Fruit fly (Drosophila melanogaster): Measurements from ENCODE around the gene CG3386.

The CG3386 gene

DNA sequence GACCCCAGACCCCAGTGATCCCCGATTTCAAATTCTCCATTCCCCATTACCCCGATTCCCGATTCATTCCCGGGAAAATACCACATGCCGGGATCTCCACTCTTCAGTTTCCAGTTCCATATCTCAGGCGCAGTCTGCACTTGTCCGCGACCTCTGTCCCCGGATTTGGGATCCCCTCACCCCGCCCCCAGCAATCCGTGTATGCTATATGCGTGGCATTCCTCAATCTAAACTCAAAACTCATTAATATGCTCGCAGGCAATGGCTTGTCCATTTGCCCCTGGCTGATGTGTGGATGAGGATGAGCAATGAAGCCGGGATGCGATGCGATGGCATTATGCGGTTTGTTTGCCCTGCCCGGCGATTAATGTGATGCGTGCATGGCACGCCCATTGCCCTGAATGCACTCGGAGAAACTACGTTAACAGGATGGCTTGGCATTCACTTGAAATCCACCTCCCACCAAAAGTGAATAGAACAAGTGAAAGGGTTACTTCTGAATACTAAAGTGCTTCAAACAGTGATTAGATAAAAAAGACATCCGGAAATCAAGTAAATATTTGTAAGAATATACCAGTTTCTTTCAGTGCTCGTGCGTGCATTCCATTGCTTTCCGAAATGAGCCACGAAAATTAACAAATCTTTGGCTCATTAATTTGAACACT, 43.4 kb upstream of the CG3386 start (continued):
- TF ChIP-seq CG14710 (tag; optimal IDR thresholded peaks at IDR 0.05) = peak; percentile 93
- no peak for TF ChIP-seq CG2129 (GFP tag; IDR thresholded peaks at IDR 0.05; ENCODE audit: partially characterized antibody)
- peak; percentile 93 for TF ChIP-seq CG16815 (GFP tag; optimal IDR thresholded peaks at IDR 0.05)
- TF ChIP-seq CTCF (GFP tag; optimal IDR thresholded peaks at IDR 0.05) = peak; percentile 3
- peak; percentile 89 for TF ChIP-seq sim (GFP tag; IDR thresholded peaks at IDR 0.05)
- TF ChIP-seq CG3163 (GFP tag; optimal IDR thresholded peaks at IDR 0.05) = peak; percentile 52
- no peak for TF ChIP-seq B-H2 (GFP tag; optimal IDR thresholded peaks at IDR 0.05)
- no peak for TF ChIP-seq Dbx (GFP tag; IDR thresholded peaks at IDR 0.05)
- TF ChIP-seq H15 (GFP tag; IDR thresholded peaks at IDR 0.05) = peak; percentile 71
- TF ChIP-seq gt (GFP tag; IDR thresholded peaks at IDR 0.05) = peak; percentile 65; the same call in 1 of the 2 replicates
- peak; percentile 45 for TF ChIP-seq sd (tag; optimal IDR thresholded peaks at IDR 0.05)
- no peak for TF ChIP-seq pho (GFP tag; optimal IDR thresholded peaks at IDR 0.05)
- peak; percentile 10; the same call in 1 of the 2 replicates for TF ChIP-seq sob (GFP tag; IDR thresholded peaks at IDR 0.05)
- peak; percentile 87 for TF ChIP-seq CG4820 (GFP tag; optimal IDR thresholded peaks at IDR 0.05)
- TF ChIP-seq Doc3 (GFP tag; IDR thresholded peaks at IDR 0.05; ENCODE audit: partially characterized antibody) = no peak
- no peak for TF ChIP-seq lab (GFP tag; optimal IDR thresholded peaks at IDR 0.05)
- no peak for TF ChIP-seq CG13624 (GFP tag; optimal IDR thresholded peaks at IDR 0.05)
- TF ChIP-seq Dad (GFP tag; optimal IDR thresholded peaks at IDR 0.05) = peak; percentile 68
- TF ChIP-seq trem (tag; optimal IDR thresholded peaks at IDR 0.05) = peak; percentile 91
- no peak for TF ChIP-seq sr (GFP tag; IDR thresholded peaks at IDR 0.05)
- TF ChIP-seq Sox100B (GFP tag; optimal IDR thresholded peaks at IDR 0.05) = peak; percentile 33
- no peak for TF ChIP-seq sug (tag; optimal IDR thresholded peaks at IDR 0.05)
- no peak for TF ChIP-seq lov (optimal IDR thresholded peaks at IDR 0.05)
- TF ChIP-seq lov (GFP tag; IDR thresholded peaks at IDR 0.05) = peak; percentile 95
- no peak for TF ChIP-seq Trl (optimal IDR thresholded peaks at IDR 0.05)
- TF ChIP-seq Trl (GFP tag; optimal IDR thresholded peaks at IDR 0.05) = peak; percentile 83
- TF ChIP-seq tup (GFP tag; optimal IDR thresholded peaks at IDR 0.05) = peak; percentile 55
- no peak for TF ChIP-seq CG16779 (GFP tag; IDR thresholded peaks at IDR 0.05)
- TF ChIP-seq CG3407 (GFP tag; optimal IDR thresholded peaks at IDR 0.05) = peak; percentile 72
- TF ChIP-seq nom (GFP tag; optimal IDR thresholded peaks at IDR 0.05) = no peak
- no peak for TF ChIP-seq CG18011 (GFP tag; optimal IDR thresholded peaks at IDR 0.05)
- TF ChIP-seq tap (tag; optimal IDR thresholded peaks at IDR 0.05) = peak; percentile 32
- no peak for TF ChIP-seq CG13296 (GFP tag; optimal IDR thresholded peaks at IDR 0.05)
- peak; percentile 88 for TF ChIP-seq tin (GFP tag; optimal IDR thresholded peaks at IDR 0.05)
- TF ChIP-seq BEAF-32 (GFP tag; optimal IDR thresholded peaks at IDR 0.05) = no peak
- no peak for TF ChIP-seq amos (GFP tag; IDR thresholded peaks at IDR 0.05; ENCODE audit: partially characterized antibody)
- peak; percentile 97 for TF ChIP-seq CG8765 (GFP tag; IDR thresholded peaks at IDR 0.05)
- TF ChIP-seq CG16813 (GFP tag; IDR thresholded peaks at IDR 0.05; ENCODE audit: partially characterized antibody) = no peak
- TF ChIP-seq odd (GFP tag; optimal IDR thresholded peaks at IDR 0.05) = no peak
- peak; percentile 85 for TF ChIP-seq CG32772 (GFP tag; IDR thresholded peaks at IDR 0.05)
- TF ChIP-seq Bgb (GFP tag; IDR thresholded peaks at IDR 0.05; ENCODE audit: partially characterized antibody) = no peak
- no peak for TF ChIP-seq gro (GFP tag; optimal IDR thresholded peaks at IDR 0.05)
- peak; percentile 66; the same call in 2 of the 3 replicates for TF ChIP-seq CG11093 (GFP tag; IDR thresholded peaks at IDR 0.05)
- peak; percentile 83 for TF ChIP-seq CG8924 (tag; optimal IDR thresholded peaks at IDR 0.05)
- TF ChIP-seq CG5180 (GFP tag; optimal IDR thresholded peaks at IDR 0.05) = peak; percentile 0
- TF ChIP-seq CG8388 (GFP tag; optimal IDR thresholded peaks at IDR 0.05) = peak; percentile 87
- peak; percentile 49 for TF ChIP-seq Lhr (GFP tag; optimal IDR thresholded peaks at IDR 0.05)
- TF ChIP-seq HmgD (GFP tag; optimal IDR thresholded peaks at IDR 0.05) = peak; percentile 18
- 0 out of 2 replicates have a peak, but pooled peaks have one; percentile 45 for TF ChIP-seq CG32767 (GFP tag; IDR thresholded peaks at IDR 0.05)
- peak; percentile 26 for TF ChIP-seq CG14965 (GFP tag; optimal IDR thresholded peaks at IDR 0.05; ENCODE audit: borderline replicate concordance)
